Worm (Caenorhabditis elegans) whole organism, L3 larva: ENCODE data around the gene idpc-5.

Experiments
- egl-27 ChIP-seq: sonication (generic microtip); optimal IDR thresholded peaks from 4 replicates; lab custom pipeline; 2017; ENCODE audit warnings: missing biosample characterization, missing genetic modification reagents, missing genetic modification characterization
- nhr-237 ChIP-seq: fragments of 150-350 bp; optimal IDR thresholded peaks from 2 replicates; lab custom pipeline; 2014; ENCODE audit warnings: missing biosample characterization, missing genetic modification characterization
- nhr-25 ChIP-seq: sonication (generic microtip); optimal IDR thresholded peaks from 2 replicates; lab custom pipeline; 2017; ENCODE audit warnings: missing biosample characterization, missing genetic modification characterization
- nhr-67 ChIP-seq: fragments of 150-350 bp; optimal IDR thresholded peaks from 2 replicates; lab custom pipeline; 2014; ENCODE audit warnings: missing biosample characterization, missing genetic modification characterization
- tbx-2 ChIP-seq: sonication (generic microtip); optimal IDR thresholded peaks from 2 replicates; lab custom pipeline; 2016; ENCODE audit warnings: mild to moderate bottlenecking, missing genetic modification characterization, missing compliant biosample characterization
- unc-39 ChIP-seq: sonication (generic microtip); optimal IDR thresholded peaks from 4 replicates; lab custom pipeline; 2017; ENCODE audit warnings: missing biosample characterization, missing genetic modification characterization

ce11 chrV:9632348-9632747, 9.6 kb upstream of the idpc-5 start:
- TF ChIP-seq unc-39 (no peak), nhr-237 (tag; lab: Kevin White, UChicago) (no peak), tbx-2 (no peak), nhr-67 (no peak), egl-27 (tag; lab: Kevin White, UChicago) (no peak), nhr-25 (tag; lab: Kevin White, UChicago) (no peak)
